Worm (Caenorhabditis elegans) whole organism, L4/young adult: ENCODE data around the gene C55B6.5.

Source experiments
- W03F9.2 ChIP-seq: fragments of 150-350 bp; optimal IDR thresholded peaks from 2 replicates; lab custom pipeline; 2014; ENCODE audit warnings: missing biosample characterization, missing genetic modification characterization
- dao-5 ChIP-seq: sonication (generic microtip); optimal IDR thresholded peaks from 2 replicates; lab custom pipeline; 2016; ENCODE audit warnings: missing genotype, missing genetic modification characterization, moderate library complexity, missing compliant biosample characterization

DNA sequence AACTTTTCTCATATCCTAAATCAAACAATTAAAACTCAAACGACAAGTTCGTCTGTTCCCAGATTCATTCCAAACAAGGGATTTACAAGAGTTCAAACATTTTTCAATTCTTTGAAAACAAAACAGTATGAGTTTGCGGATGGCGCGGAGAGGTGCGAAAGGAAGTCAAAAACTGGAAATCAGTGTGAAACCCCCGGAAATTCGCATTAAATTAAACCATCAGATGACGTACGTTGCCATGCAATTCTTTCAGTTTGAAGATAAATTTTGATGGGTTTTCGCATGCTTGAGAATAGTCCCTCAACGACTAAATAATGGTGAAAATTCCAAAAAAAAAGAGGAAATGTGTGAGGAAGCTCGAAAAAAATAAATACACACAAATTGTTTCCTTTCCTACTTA is 24.3 kb upstream of the C55B6.5 start:
- TF ChIP-seq dao-5 (tag; lab: Kevin White, UChicago): no peak
- no peak for TF ChIP-seq W03F9.2 (tag; lab: Kevin White, UChicago)
